Worm (Caenorhabditis elegans): Measurements from ENCODE around the gene F52G3.8.

- TF ChIP-seq unc-62 (GFP tag; optimal IDR thresholded peaks at IDR 0.05) (no peak), nhr-76 (tag; optimal IDR thresholded peaks at IDR 0.05) (no peak), lin-13 (tag; optimal IDR thresholded peaks at IDR 0.05) (no peak), ceh-39 (tag; optimal IDR thresholded peaks at IDR 0.05) (no peak), ham-2 (GFP tag; optimal IDR thresholded peaks at IDR 0.05) (no peak), snpc-4 (tag; optimal IDR thresholded peaks at IDR 0.05) (no peak)
Measured at ce11 chrX:16978308-16978707, 25.5 kb upstream of the F52G3.8 start, which contains the start of gene mbl-1.

Measured in whole organism, mixed stage, embryonic.